Fruit fly (Drosophila melanogaster): ENCODE measurements around the gene CG9692.

DNA sequence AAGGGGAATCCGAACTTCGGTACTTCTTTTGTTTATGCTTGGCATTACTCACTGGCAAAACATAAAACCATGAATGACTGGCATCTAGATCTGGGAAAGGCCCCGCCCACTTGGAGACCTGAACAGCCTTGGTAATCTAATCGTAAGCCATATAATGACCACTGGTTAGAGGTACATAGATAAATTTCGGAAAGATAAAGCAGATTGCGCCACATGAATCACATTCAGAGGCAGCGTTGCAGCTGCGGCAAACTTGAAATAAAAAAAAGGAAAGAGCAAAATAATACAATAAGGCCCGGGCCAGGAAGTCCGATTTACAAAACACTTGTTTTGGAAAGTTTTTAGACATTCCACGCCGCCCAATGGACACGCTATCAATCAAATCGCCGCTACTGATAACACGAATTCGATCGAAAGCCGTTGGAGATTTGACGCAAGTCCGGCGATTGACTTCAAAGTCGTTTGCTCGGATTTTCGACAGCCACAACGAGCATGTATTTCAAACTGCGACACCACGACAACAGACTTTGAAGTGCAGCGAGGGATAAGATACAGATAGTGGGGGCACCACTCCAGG, 40.5 kb upstream of the CG9692 start:
- TF ChIP-seq Dfd (GFP tag; optimal IDR thresholded peaks at IDR 0.05) = no peak
- TF ChIP-seq Sp1 (GFP tag; optimal IDR thresholded peaks at IDR 0.05) = no peak
- no peak for TF ChIP-seq brk (GFP tag; optimal IDR thresholded peaks at IDR 0.05)
- no peak for TF ChIP-seq usp (GFP tag; optimal IDR thresholded peaks at IDR 0.05)
- TF ChIP-seq ey (GFP tag; optimal IDR thresholded peaks at IDR 0.05) = no peak
- TF ChIP-seq psq (GFP tag; optimal IDR thresholded peaks at IDR 0.05) = no peak
- TF ChIP-seq pan (optimal IDR thresholded peaks at IDR 0.05) = no peak
- no peak for TF ChIP-seq h (GFP tag; optimal IDR thresholded peaks at IDR 0.05)
- no peak for TF ChIP-seq foxo (GFP tag; optimal IDR thresholded peaks at IDR 0.05)
- no peak for TF ChIP-seq fru (GFP tag; optimal IDR thresholded peaks at IDR 0.05)
- no peak for TF ChIP-seq Vsx2 (GFP tag; optimal IDR thresholded peaks at IDR 0.05; ENCODE audit: partially characterized antibody)
- no peak for TF ChIP-seq Hr78 (GFP tag; optimal IDR thresholded peaks at IDR 0.05)
- no peak for TF ChIP-seq OdsH (GFP tag; optimal IDR thresholded peaks at IDR 0.05)
- TF ChIP-seq N (GFP tag; optimal IDR thresholded peaks at IDR 0.05) = no peak

All from whole organism, wandering third instar larva.